Worm (Caenorhabditis elegans) whole organism, early embryonic: ENCODE data around the gene atln-2.

Experiments
- B0310.2 ChIP-seq: sonication (generic microtip); optimal IDR thresholded peaks from 2 replicates; lab custom pipeline; 2016; ENCODE audit warnings: mild to moderate bottlenecking, missing genetic modification characterization, missing compliant biosample characterization
- F13C5.2 ChIP-seq: sonication (generic microtip); optimal IDR thresholded peaks from 2 replicates; lab custom pipeline; 2017; ENCODE audit warnings: mild to moderate bottlenecking, missing genetic modification characterization, inconsistent platforms, missing compliant biosample characterization
- aly-1 ChIP-seq: sonication (generic microtip); optimal IDR thresholded peaks from 2 replicates; lab custom pipeline; 2016; ENCODE audit warnings: missing genetic modification characterization, missing compliant biosample characterization
- ama-1 ChIP-seq: fragments of 150-350 bp; optimal IDR thresholded peaks from 2 replicates; lab custom pipeline; 2014
- ceh-13 ChIP-seq: fragments of 200-800 bp; sonication (Bioruptor generic); optimal IDR thresholded peaks from 2 replicates; lab custom pipeline; 2018; ENCODE audit warnings: mild to moderate bottlenecking, missing genetic modification characterization, missing compliant biosample characterization
- ceh-36 ChIP-seq: sonication (generic microtip); optimal IDR thresholded peaks from 2 replicates; lab custom pipeline; 2016; ENCODE audit warnings: missing genetic modification characterization, inconsistent platforms, missing compliant biosample characterization
- ets-7 ChIP-seq: sonication (generic microtip); optimal IDR thresholded peaks from 2 replicates; lab custom pipeline; 2016; ENCODE audit warnings: missing genotype, missing genetic modification characterization, missing compliant biosample characterization
- flt-1 ChIP-seq: fragments of 200-800 bp; sonication (Bioruptor generic); IDR thresholded peaks from 2 replicates; pipeline ENCODE4 v1.3.6; 2022; ENCODE audit warnings: missing genetic modification characterization, missing compliant biosample characterization
- hmbx-1 ChIP-seq: sonication (generic microtip); optimal IDR thresholded peaks from 2 replicates; lab custom pipeline; 2016; ENCODE audit warnings: mild to moderate bottlenecking, missing genetic modification characterization, missing compliant biosample characterization
- hmg-4 ChIP-seq: fragments of 200-800 bp; sonication (Bioruptor generic); optimal IDR thresholded peaks from 2 replicates; lab custom pipeline; 2018; ENCODE audit warnings: mild to moderate bottlenecking, missing genetic modification characterization, missing compliant biosample characterization
- hnd-1 ChIP-seq: sonication (generic microtip); optimal IDR thresholded peaks from 2 replicates; lab custom pipeline; 2016; ENCODE audit warnings: missing genetic modification characterization, missing compliant biosample characterization
- pes-1 ChIP-seq: fragments of 200-800 bp; sonication (Bioruptor generic); IDR thresholded peaks from 2 replicates; pipeline ENCODE4 v1.3.6; 2022; ENCODE audit warnings: missing genetic modification reagents, missing genetic modification characterization, missing compliant biosample characterization
- scrt-1 ChIP-seq: fragments of 200-800 bp; sonication (Bioruptor generic); IDR thresholded peaks from 2 replicates; pipeline ENCODE4 v1.3.6; 2022; ENCODE audit warnings: missing genetic modification characterization, missing compliant biosample characterization
- sea-1 ChIP-seq: fragments of 200-800 bp; sonication (Bioruptor generic); conservative IDR thresholded peaks from 2 replicates; pipeline ENCODE4 v1.3.6; 2022; ENCODE audit warnings: missing genetic modification characterization, missing compliant biosample characterization
- tbx-11 ChIP-seq: fragments of 200-800 bp; sonication (Bioruptor generic); IDR thresholded peaks from 2 replicates; pipeline ENCODE4 v1.3.6; 2022; ENCODE audit warnings: missing genetic modification characterization, missing compliant biosample characterization
- tbx-37 ChIP-seq: fragments of 200-800 bp; sonication (Bioruptor generic); conservative IDR thresholded peaks from 2 replicates; pipeline ENCODE4 v1.3.6; 2022; ENCODE audit warnings: missing genetic modification reagents, missing genetic modification characterization, missing compliant biosample characterization
- tra-4 ChIP-seq: sonication (generic microtip); optimal IDR thresholded peaks from 2 replicates; lab custom pipeline; 2017; ENCODE audit warnings: missing genetic modification characterization, missing compliant biosample characterization

Gene atln-2

ce11 chrIV:14954842-14955241 lies 26.6 kb upstream of the atln-2 start:
- TF ChIP-seq tbx-37 (GFP tag; lab: Robert Waterston, UW) (no peak), flt-1 (no peak), hmbx-1 (tag; lab: Kevin White, UChicago) (no peak), ama-1 (lab: Kevin White, UChicago) (no peak), hnd-1 (no peak), aly-1 (tag; lab: Kevin White, UChicago) (no peak), tra-4 (no peak), pes-1 (GFP tag; lab: Robert Waterston, UW) (no peak), ets-7 (tag; lab: Kevin White, UChicago) (no peak), scrt-1 (GFP tag; lab: Robert Waterston, UW) (no peak), ceh-36 (tag; lab: Kevin White, UChicago) (no peak), ceh-13 (GFP tag; lab: Kevin White, UChicago) (no peak), tbx-11 (GFP tag; lab: Robert Waterston, UW) (no peak), F13C5.2 (tag; lab: Kevin White, UChicago) (no peak)

ce11 chrIV:14956693-14957281 lies 24.6 kb upstream of the atln-2 start:
- TF ChIP-seq aly-1 (tag; lab: Kevin White, UChicago) (no peak), B0310.2 (tag; lab: Kevin White, UChicago) (no peak), sea-1 (GFP tag; lab: Robert Waterston, UW) (0 out of 2 replicates have a peak, but pooled peaks have one; percentile 47), scrt-1 (GFP tag; lab: Robert Waterston, UW) (no peak), tbx-37 (GFP tag; lab: Robert Waterston, UW) (no peak), hmbx-1 (tag; lab: Kevin White, UChicago) (no peak), ama-1 (lab: Kevin White, UChicago) (peak; percentile 47), tra-4 (no peak), ets-7 (tag; lab: Kevin White, UChicago) (no peak)

- TF ChIP-seq ceh-13 (GFP tag; lab: Kevin White, UChicago), result no peak
- no peak for TF ChIP-seq sea-1 (GFP tag; lab: Robert Waterston, UW)
- no peak for TF ChIP-seq hmbx-1 (tag; lab: Kevin White, UChicago)
- no peak for TF ChIP-seq aly-1 (tag; lab: Kevin White, UChicago)
- no peak for TF ChIP-seq tbx-37 (GFP tag; lab: Robert Waterston, UW)
- TF ChIP-seq scrt-1 (GFP tag; lab: Robert Waterston, UW), result no peak
- TF ChIP-seq hmg-4 (GFP tag; lab: Kevin White, UChicago), result no peak
- no peak for TF ChIP-seq hnd-1
- no peak for TF ChIP-seq F13C5.2 (tag; lab: Kevin White, UChicago)
- TF ChIP-seq ama-1 (lab: Kevin White, UChicago), result no peak
- no peak for TF ChIP-seq flt-1
These were observed 22.9 kb upstream of the atln-2 start, which contains the start of gene Y41E3.1 for ce11 chrIV:14958551-14958950. TSS of gene Y41E3.1 (minus strand) at chrIV:14958874.

ce11 chrIV:14959375-14959774 lies 22.0 kb upstream of the atln-2 start:
- no peak for TF ChIP-seq ets-7 (tag; lab: Kevin White, UChicago)
- TF ChIP-seq scrt-1 (GFP tag; lab: Robert Waterston, UW), result no peak
- TF ChIP-seq sea-1 (GFP tag; lab: Robert Waterston, UW), result no peak
- TF ChIP-seq tbx-37 (GFP tag; lab: Robert Waterston, UW), result peak; percentile 33; the same call in 1 of the 2 replicates
- TF ChIP-seq F13C5.2 (tag; lab: Kevin White, UChicago), result peak; percentile 31

ce11 chrIV:14960061-14960460 lies 21.4 kb upstream of the atln-2 start:
- TF ChIP-seq aly-1 (tag; lab: Kevin White, UChicago) (no peak), hmg-4 (GFP tag; lab: Kevin White, UChicago) (no peak), hmbx-1 (tag; lab: Kevin White, UChicago) (no peak), tbx-37 (GFP tag; lab: Robert Waterston, UW) (no peak), ets-7 (tag; lab: Kevin White, UChicago) (no peak), ceh-36 (tag; lab: Kevin White, UChicago) (no peak), scrt-1 (GFP tag; lab: Robert Waterston, UW) (no peak), ceh-13 (GFP tag; lab: Kevin White, UChicago) (no peak), pes-1 (GFP tag; lab: Robert Waterston, UW) (no peak), tbx-11 (GFP tag; lab: Robert Waterston, UW) (no peak), ama-1 (lab: Kevin White, UChicago) (no peak), sea-1 (GFP tag; lab: Robert Waterston, UW) (no peak), flt-1 (no peak), F13C5.2 (tag; lab: Kevin White, UChicago) (no peak), tra-4 (no peak), hnd-1 (no peak), B0310.2 (tag; lab: Kevin White, UChicago) (no peak)

- no peak for TF ChIP-seq hmg-4 (GFP tag; lab: Kevin White, UChicago)
- TF ChIP-seq tra-4, result no peak
- no peak for TF ChIP-seq hmbx-1 (tag; lab: Kevin White, UChicago)
- TF ChIP-seq tbx-37 (GFP tag; lab: Robert Waterston, UW), result no peak
- TF ChIP-seq F13C5.2 (tag; lab: Kevin White, UChicago), result no peak
- TF ChIP-seq tbx-11 (GFP tag; lab: Robert Waterston, UW), result no peak
- no peak for TF ChIP-seq ceh-13 (GFP tag; lab: Kevin White, UChicago)
- TF ChIP-seq aly-1 (tag; lab: Kevin White, UChicago), result no peak
- TF ChIP-seq ets-7 (tag; lab: Kevin White, UChicago), result no peak
- no peak for TF ChIP-seq ama-1 (lab: Kevin White, UChicago)
- no peak for TF ChIP-seq scrt-1 (GFP tag; lab: Robert Waterston, UW)
- no peak for TF ChIP-seq B0310.2 (tag; lab: Kevin White, UChicago)
- no peak for TF ChIP-seq hnd-1
- TF ChIP-seq sea-1 (GFP tag; lab: Robert Waterston, UW), result no peak
- TF ChIP-seq ceh-36 (tag; lab: Kevin White, UChicago), result no peak
- no peak for TF ChIP-seq flt-1
- no peak for TF ChIP-seq pes-1 (GFP tag; lab: Robert Waterston, UW)
These were observed 3.2 kb upstream of the atln-2 start for ce11 chrIV:14978204-14978603.
